Worm (Caenorhabditis elegans) whole organism, L4 larva: ENCODE data around the gene bath-23.

Experiments
- D1046.2 ChIP-seq: fragments of 200-800 bp; sonication (Bioruptor generic); IDR thresholded peaks from 2 replicates; pipeline ENCODE4 v1.3.6; 2022; ENCODE audit warnings: missing genetic modification characterization, missing compliant biosample characterization
- F37D6.2 ChIP-seq: sonication (generic microtip); optimal IDR thresholded peaks from 2 replicates; lab custom pipeline; 2016; ENCODE audit warnings: mild to moderate bottlenecking, missing genetic modification characterization, missing compliant biosample characterization
- F44E2.7 ChIP-seq: fragments of 200-800 bp; sonication (Bioruptor generic); IDR thresholded peaks from 2 replicates; pipeline ENCODE4 v2.1.2; 2022; ENCODE audit warnings: missing genetic modification characterization, missing compliant biosample characterization
- aha-1 ChIP-seq: fragments of 150-350 bp; peaks from one replicate; lab custom pipeline; 2014; ENCODE audit warnings: missing biosample characterization, missing genetic modification characterization
- ama-1 ChIP-seq: fragments of 150-350 bp; optimal IDR thresholded peaks from 2 replicates; lab custom pipeline; 2014; ENCODE audit warnings: inconsistent platforms, mixed read lengths
- arid-1 ChIP-seq: fragments of 200-800 bp; sonication (Bioruptor generic); conservative IDR thresholded peaks from 2 replicates; pipeline ENCODE4 v1.3.6; 2022; ENCODE audit warnings: missing genetic modification reagents, missing genetic modification characterization, missing compliant biosample characterization
- attf-4 ChIP-seq: sonication (generic microtip); optimal IDR thresholded peaks from 3 replicates; lab custom pipeline; 2017; ENCODE audit warnings: missing biosample characterization, missing genetic modification characterization
- ceh-20 ChIP-seq: fragments of 200-800 bp; sonication (Bioruptor generic); IDR thresholded peaks from 2 replicates; pipeline ENCODE4 v1.3.6; 2022; ENCODE audit warnings: missing genetic modification reagents, missing genetic modification characterization, missing compliant biosample characterization
- ceh-44 ChIP-seq: fragments of 200-800 bp; sonication (Bioruptor generic); IDR thresholded peaks from 2 replicates; pipeline ENCODE4 v1.3.6; 2022; ENCODE audit warnings: missing genetic modification reagents, missing genetic modification characterization, missing compliant biosample characterization
- ceh-62 ChIP-seq: sonication (generic microtip); optimal IDR thresholded peaks from 2 replicates; lab custom pipeline; 2017; ENCODE audit warnings: missing biosample characterization, missing genetic modification characterization
- dmd-9 ChIP-seq: fragments of 200-800 bp; sonication (Bioruptor generic); IDR thresholded peaks from 2 replicates; pipeline ENCODE4 v1.3.6; 2022; ENCODE audit warnings: missing genetic modification reagents, missing genetic modification characterization, missing compliant biosample characterization
- fkh-10 ChIP-seq: fragments of 150-350 bp; optimal IDR thresholded peaks from 2 replicates; lab custom pipeline; 2014; ENCODE audit warnings: missing biosample characterization, missing genetic modification reagents, missing genetic modification characterization
- fos-1 ChIP-seq: fragments of 150-350 bp; optimal IDR thresholded peaks from 2 replicates; lab custom pipeline; 2014; ENCODE audit warnings: missing biosample characterization, missing genetic modification characterization
- hlh-11 ChIP-seq: fragments of 200-800 bp; sonication (Bioruptor generic); optimal IDR thresholded peaks from 2 replicates; lab custom pipeline; 2018; ENCODE audit warnings: mild to moderate bottlenecking, missing genetic modification characterization, missing compliant biosample characterization
- hmg-1.1 ChIP-seq: fragments of 200-800 bp; sonication (Bioruptor generic); IDR thresholded peaks from 2 replicates; pipeline ENCODE4 v1.3.6; 2022; ENCODE audit warnings: missing genetic modification reagents, missing genetic modification characterization, missing compliant biosample characterization
- jun-1 ChIP-seq: fragments of 150-350 bp; optimal IDR thresholded peaks from 2 replicates; lab custom pipeline; 2014; ENCODE audit warnings: missing biosample characterization, missing genetic modification reagents, missing genetic modification characterization
- lin-29 ChIP-seq: fragments of 200-800 bp; sonication (Bioruptor generic); IDR thresholded peaks from 2 replicates; pipeline ENCODE4 v1.3.6; 2022; ENCODE audit warnings: missing genetic modification reagents, missing genetic modification characterization, missing compliant biosample characterization
- lin-38 ChIP-seq: fragments of 200-800 bp; sonication (Bioruptor generic); IDR thresholded peaks from 2 replicates; pipeline ENCODE4 v1.3.6; 2022; ENCODE audit warnings: missing genetic modification reagents, missing genetic modification characterization, missing compliant biosample characterization
- lir-3 ChIP-seq: sonication (generic microtip); optimal IDR thresholded peaks from 2 replicates; lab custom pipeline; 2016; ENCODE audit warnings: mild to moderate bottlenecking, missing genetic modification characterization, missing compliant biosample characterization
- lsy-2 ChIP-seq, 2 experiments: fragments of 150-350 bp in 1 of 2; sonication (generic microtip) in 1 of 2; optimal IDR thresholded peaks; 2 replicates each; lab custom pipeline; 2014 to 2017; ENCODE audit warnings: missing biosample characterization in 2 of 2, missing genetic modification characterization in 2 of 2
- madf-5 ChIP-seq, 2 experiments: fragments of 200-800 bp; sonication (Bioruptor generic); IDR thresholded peaks; 2 replicates each; pipeline ENCODE4 v1.3.6; 2022; ENCODE audit warnings: missing compliant biosample characterization in 2 of 2, missing genetic modification characterization in 2 of 2
- mep-1 ChIP-seq: fragments of 150-350 bp; sonication (generic microtip); optimal IDR thresholded peaks from 3 replicates; lab custom pipeline; 2014; ENCODE audit warnings: missing biosample characterization, missing genetic modification characterization
- nhr-11 ChIP-seq: fragments of 150-350 bp; optimal IDR thresholded peaks from 2 replicates; lab custom pipeline; 2014; ENCODE audit warnings: missing biosample characterization, missing genetic modification characterization
- nhr-111 ChIP-seq: fragments of 200-800 bp; sonication (Bioruptor generic); optimal IDR thresholded peaks from 2 replicates; lab custom pipeline; 2018; ENCODE audit warnings: mild to moderate bottlenecking, missing genetic modification characterization, missing compliant biosample characterization
- nhr-25 ChIP-seq: sonication (generic microtip); optimal IDR thresholded peaks from 2 replicates; lab custom pipeline; 2017; ENCODE audit warnings: missing genetic modification characterization, mild to moderate bottlenecking, missing compliant biosample characterization, antibody characterized with exemption, moderate library complexity, borderline replicate concordance; ENCODE audit not compliant: insufficient read depth
- php-3 ChIP-seq: fragments of 200-800 bp; sonication (Bioruptor generic); IDR thresholded peaks from 2 replicates; pipeline ENCODE4 v1.3.6; 2022; ENCODE audit warnings: missing genetic modification reagents, missing genetic modification characterization, missing compliant biosample characterization
- sdz-12 ChIP-seq: fragments of 200-800 bp; sonication (Bioruptor generic); optimal IDR thresholded peaks from 2 replicates; lab custom pipeline; 2018; ENCODE audit warnings: mild to moderate bottlenecking, missing genetic modification characterization, missing compliant biosample characterization
- spr-3 ChIP-seq: fragments of 200-800 bp; sonication (Bioruptor generic); optimal IDR thresholded peaks from 2 replicates; lab custom pipeline; 2018; ENCODE audit warnings: mild to moderate bottlenecking, missing genetic modification characterization, missing compliant biosample characterization
- tra-1 ChIP-seq: fragments of 200-800 bp; sonication (Bioruptor generic); IDR thresholded peaks from 2 replicates; pipeline ENCODE4 v1.3.6; 2022; ENCODE audit warnings: missing genetic modification reagents, missing genetic modification characterization, missing compliant biosample characterization
- unc-62 ChIP-seq, 3 experiments: fragments of 150-350 bp in 1 of 3; sonication (generic microtip); optimal IDR thresholded peaks in 2 of 3; peaks in 1 of 3; 1 replicate in 1 of 3; 2 replicates in 2 of 3; lab custom pipeline; 2014 to 2017; ENCODE audit warnings: missing biosample characterization in 3 of 3, missing genetic modification characterization in 3 of 3, missing genetic modification reagents in 3 of 3, missing genotype in 1 of 3
- ztf-11 ChIP-seq: fragments of 150-350 bp; optimal IDR thresholded peaks from 2 replicates; lab custom pipeline; 2014; ENCODE audit warnings: missing biosample characterization, missing genetic modification characterization
- ztf-7 ChIP-seq: fragments of 150-350 bp; optimal IDR thresholded peaks from 2 replicates; lab custom pipeline; 2014; ENCODE audit warnings: missing biosample characterization, missing genetic modification characterization

Gene bath-23

ce11 chrII:3385736-3386135 lies 14.6 kb downstream of the bath-23 start, which contains the start of gene T06D4.2:
Gene T06D4.2, minus strand, starts transcription at chrII:3385905.
- peak; percentile 93 for TF ChIP-seq aha-1 (tag; lab: Kevin White, UChicago)
- TF ChIP-seq ama-1 (lab: Kevin White, UChicago): no peak

- TF ChIP-seq hmg-1.1 (GFP tag; lab: Robert Waterston, UW) (no peak), arid-1 (no peak), mep-1 (no peak), lin-38 (no peak), lsy-2 (tag; optimal IDR thresholded peaks at IDR 0.05; lab: Kevin White, UChicago) (no peak)
- TF ChIP-seq, all 104 proteins: peak for 0
These were observed 16.4 kb downstream of the bath-23 start, which contains the start of gene T06D4.6 for ce11 chrII:3387503-3387902. Gene T06D4.6, minus strand, starts transcription at chrII:3387603.

- TF ChIP-seq fkh-10 (no peak), unc-62 (GFP tag; optimal IDR thresholded peaks at IDR 0.05 in 1 of 2; lab: Kevin White, UChicago) (peak in 1 of 2 experiments; percentile 15), unc-62 (tag; optimal IDR thresholded peaks at IDR 0.05; lab: Kevin White, UChicago) (no peak)
These were observed 24.4 kb downstream of the bath-23 start, which contains the start of gene nep-20 for ce11 chrII:3395484-3395883. Gene nep-20, minus strand, starts transcription at chrII:3395584.

DNA sequence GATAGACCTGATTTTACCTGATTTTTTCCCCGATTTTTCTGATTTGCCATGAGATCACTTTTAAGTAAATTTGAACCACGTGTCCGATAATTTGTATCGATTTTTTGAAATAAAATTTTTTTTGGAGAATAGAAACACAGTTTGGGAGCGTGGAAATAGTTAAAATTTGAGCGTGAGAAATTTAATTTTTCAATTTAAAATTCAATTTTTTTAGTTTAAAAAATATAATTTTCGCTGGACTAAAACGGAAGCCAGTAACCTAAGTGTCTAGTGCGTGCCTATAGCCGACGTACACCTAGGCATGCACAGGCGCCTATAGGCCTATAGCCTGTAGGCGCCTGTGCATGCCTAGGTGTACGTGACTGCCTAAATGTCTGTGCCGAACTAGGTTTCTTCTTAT lies 28.1 kb downstream of the bath-23 start, which contains the start of gene nep-9:
nep-9 (minus strand) TSS at position 101 of the 400 bp plus-strand sequence.
- no peak for TF ChIP-seq hmg-1.1 (GFP tag; lab: Robert Waterston, UW)
- TF ChIP-seq jun-1 (tag; lab: Kevin White, UChicago): no peak
- TF ChIP-seq aha-1 (tag; lab: Kevin White, UChicago): peak; percentile 24
- no peak for TF ChIP-seq ztf-7 (tag; lab: Kevin White, UChicago)
- TF ChIP-seq dmd-9 (GFP tag; lab: Robert Waterston, UW): no peak

- TF ChIP-seq sdz-12 (GFP tag; lab: Kevin White, UChicago): no peak
- TF ChIP-seq fos-1 (tag; lab: Kevin White, UChicago): no peak
- TF ChIP-seq ceh-62: no peak
- TF ChIP-seq ceh-20 (GFP tag; lab: Robert Waterston, UW): no peak
- no peak for TF ChIP-seq nhr-25 (tag; lab: Kevin White, UChicago)
- TF ChIP-seq hlh-11 (tag; lab: Kevin White, UChicago): no peak
- no peak for TF ChIP-seq F44E2.7 (GFP tag; lab: Robert Waterston, UW)
- no peak for TF ChIP-seq attf-4 (tag; lab: Kevin White, UChicago)
These were observed 31.7 kb downstream of the bath-23 start, which contains the start of gene nep-10 for ce11 chrII:3402854-3403253. Gene nep-10, minus strand, starts transcription at chrII:3402954.

- TF ChIP-seq php-3 (GFP tag; lab: Robert Waterston, UW) (no peak), F37D6.2 (tag; lab: Kevin White, UChicago) (no peak), madf-5 (GFP tag; IDR thresholded peaks at IDR 0.05; lab: Robert Waterston, UW) (no peak), lir-3 (tag; lab: Kevin White, UChicago) (no peak), D1046.2 (GFP tag; lab: Robert Waterston, UW) (no peak), spr-3 (GFP tag; lab: Kevin White, UChicago) (no peak), ceh-44 (GFP tag; lab: Robert Waterston, UW) (no peak)
These were observed 32.4 kb downstream of the bath-23 start, which contains the start of gene nep-8 for ce11 chrII:3403535-3403934. Gene nep-8, plus strand, starts transcription at chrII:3403835.

ce11 chrII:3414383-3414910 lies 43.3 kb downstream of the bath-23 start, which contains the start of the genes F18A12.7 and F18A12.2:
Gene F18A12.7, minus strand, starts transcription at chrII:3414483.
Gene F18A12.2, plus strand, starts transcription at chrII:3414860.
- TF ChIP-seq nhr-111 (GFP tag; lab: Kevin White, UChicago): no peak
- no peak for TF ChIP-seq lin-29
- no peak for TF ChIP-seq nhr-11
- no peak for TF ChIP-seq tra-1 (GFP tag; lab: Robert Waterston, UW)
- TF ChIP-seq ztf-11 (tag; lab: Kevin White, UChicago): no peak
- no peak for TF ChIP-seq hmg-1.1 (GFP tag; lab: Robert Waterston, UW)
- TF ChIP-seq, all 104 proteins: peak for 0
